In genomic region chrIII:7892333-7892732, ce11 we compare ENCODE assay signal across 2 worm cellular contexts.
TF ChIP-seq lines count a peak whose summit lies in the region.

No protein-coding gene starts in this region.

TF ChIP-seq in whole organism, L3 larva, 47 proteins besides CTCF, POLR2A, EP300 and RAD21:
- no peak for TF ChIP-seq daf-12 (tag; optimal IDR thresholded peaks at IDR 0.05; lab: Kevin White, UChicago)
- peak; percentile 68 for TF ChIP-seq pha-4 (tag; optimal IDR thresholded peaks at IDR 0.05; lab: Kevin White, UChicago)

TF ChIP-seq in whole organism, L4 larva, 104 proteins besides CTCF, POLR2A, EP300 and RAD21:
- no peak for TF ChIP-seq dmd-6 (GFP tag; IDR thresholded peaks at IDR 0.05; lab: Robert Waterston, UW)
- TF ChIP-seq unc-62 (GFP tag; optimal IDR thresholded peaks at IDR 0.05 in 1 of 2; lab: Kevin White, UChicago) = peak in 1 of 2 experiments; percentile 79
- no peak for TF ChIP-seq unc-62 (tag; optimal IDR thresholded peaks at IDR 0.05; lab: Kevin White, UChicago)
- TF ChIP-seq lin-15B (tag; optimal IDR thresholded peaks at IDR 0.05; lab: Kevin White, UChicago) = no peak
- peak; percentile 12 for TF ChIP-seq hlh-30 (tag; optimal IDR thresholded peaks at IDR 0.05; lab: Kevin White, UChicago; ENCODE audit: insufficient read depth)
- TF ChIP-seq ctbp-1 (GFP tag; IDR thresholded peaks at IDR 0.05; lab: Robert Waterston, UW) = no peak

Comparison
In these comparisons a context has a peak if more than half of its experiments do, and no peak if none do; other contexts are left out.
1. Of the 28 proteins assayed by ChIP-seq in both whole organism, L4 larva and whole organism, L3 larva: peak only in whole organism, L4 larva: none; only in whole organism, L3 larva: pha-4; in both: none; in neither: 26; mixed calls (peak in some experiments, not most) for 1.